Fruit fly (Drosophila melanogaster) S2 (cell line): ENCODE data around the gene CG9630.

Source experiments
- CG8478 ChIP-seq: fragments of >200 bp; optimal IDR thresholded peaks from 2 replicates; lab custom pipeline; 2018
- CTCF ChIP-seq, 2 experiments: fragments of >200 bp; optimal IDR thresholded peaks; 2 replicates each; lab custom pipeline; 2018

- TF ChIP-seq CG8478 (lab: Kevin White, UChicago) (no peak), CTCF (optimal IDR thresholded peaks at IDR 0.05; lab: Kevin White, UChicago) (no peak)
These were observed 18.2 kb downstream of the CG9630 start for dm6 chr3R:8251532-8251931.
